Fruit fly (Drosophila melanogaster) whole organism, embryonic: ENCODE results near the gene SmydA-2.

Source experiments
- Abd-B ChIP-seq: fragments of 200-800 bp; sonication (Bioruptor generic); optimal IDR thresholded peaks from 2 replicates; lab custom pipeline; 2018; ENCODE audit warnings: missing biosample characterization, mild to moderate bottlenecking, missing genetic modification characterization, moderate library complexity
- B-H2 ChIP-seq: fragments of 200-800 bp; sonication (Bioruptor generic); optimal IDR thresholded peaks from 2 replicates; lab custom pipeline; 2018; ENCODE audit warnings: missing biosample characterization, mild to moderate bottlenecking, missing genetic modification characterization
- C15 ChIP-seq: fragments of 200-800 bp; sonication (Bioruptor generic); IDR thresholded peaks from 3 replicates; pipeline ENCODE4 v1.3.6; 2022; ENCODE audit warnings: missing biosample characterization, missing genetic modification characterization
- CG11504 ChIP-seq: fragments of 200-800 bp; sonication (Bioruptor generic); optimal IDR thresholded peaks from 3 replicates; lab custom pipeline; 2019; ENCODE audit warnings: missing biosample characterization, mild to moderate bottlenecking, missing genetic modification characterization, moderate library complexity
- CG12236 ChIP-seq: fragments of 200-800 bp; sonication (Bioruptor generic); optimal IDR thresholded peaks from 2 replicates; lab custom pipeline; 2016; ENCODE audit warnings: missing biosample characterization, missing genetic modification characterization
- CG13424 ChIP-seq: fragments of 200-800 bp; sonication (Bioruptor generic); optimal IDR thresholded peaks from 2 replicates; lab custom pipeline; 2019; ENCODE audit warnings: missing biosample characterization, mild to moderate bottlenecking, missing genetic modification characterization, moderate library complexity
- CG13624 ChIP-seq: fragments of 200-800 bp; sonication (Bioruptor generic); optimal IDR thresholded peaks from 2 replicates; lab custom pipeline; 2016; ENCODE audit warnings: missing biosample characterization, missing genetic modification characterization
- CG15479 ChIP-seq: fragments of 200-800 bp; sonication (Bioruptor generic); optimal IDR thresholded peaks from 3 replicates; lab custom pipeline; 2019; ENCODE audit warnings: missing biosample characterization, mild to moderate bottlenecking, missing genetic modification characterization, moderate library complexity
- CG17186 ChIP-seq: fragments of 200-800 bp; sonication (Bioruptor generic); optimal IDR thresholded peaks from 3 replicates; lab custom pipeline; 2017; ENCODE audit warnings: missing biosample characterization, missing genetic modification reagents, missing genetic modification characterization
- CG17385 ChIP-seq: fragments of 200-800 bp; sonication (Bioruptor generic); optimal IDR thresholded peaks from 3 replicates; lab custom pipeline; 2018; ENCODE audit warnings: missing biosample characterization, mild to moderate bottlenecking, missing genetic modification characterization
- CG1792 ChIP-seq: fragments of 200-800 bp; sonication (Bioruptor generic); optimal IDR thresholded peaks from 2 replicates; lab custom pipeline; 2016; ENCODE audit warnings: missing biosample characterization, missing genetic modification characterization
- CG30403 ChIP-seq: fragments of 200-800 bp; sonication (Bioruptor generic); optimal IDR thresholded peaks from 3 replicates; lab custom pipeline; 2016; ENCODE audit warnings: missing biosample characterization, missing genetic modification characterization
- CG32772 ChIP-seq: fragments of 200-800 bp; sonication (Bioruptor generic); IDR thresholded peaks from 2 replicates; pipeline ENCODE4 v1.3.6; 2022; ENCODE audit warnings: missing biosample characterization, missing genetic modification characterization
- CG4328 ChIP-seq: fragments of 200-800 bp; sonication (Bioruptor generic); optimal IDR thresholded peaks from 3 replicates; lab custom pipeline; 2017; ENCODE audit warnings: missing biosample characterization, missing genetic modification reagents, missing genetic modification characterization
- CG4424 ChIP-seq: fragments of 200-800 bp; sonication (Bioruptor generic); optimal IDR thresholded peaks from 3 replicates; lab custom pipeline; 2016; ENCODE audit warnings: missing biosample characterization, missing genetic modification characterization
- CG4617 ChIP-seq: fragments of 200-800 bp; sonication (Bioruptor generic); optimal IDR thresholded peaks from 3 replicates; lab custom pipeline; 2016; ENCODE audit warnings: missing biosample characterization, missing genetic modification characterization, borderline replicate concordance
- CG6854 ChIP-seq: fragments of 200-800 bp; sonication (Bioruptor generic); optimal IDR thresholded peaks from 3 replicates; lab custom pipeline; 2017; ENCODE audit warnings: missing biosample characterization, mild to moderate bottlenecking, missing genetic modification characterization
- CG7745 ChIP-seq: fragments of 200-800 bp; sonication (Bioruptor generic); optimal IDR thresholded peaks from 2 replicates; lab custom pipeline; 2018; ENCODE audit warnings: missing biosample characterization, mild to moderate bottlenecking, missing genetic modification characterization, moderate library complexity
- CG9215 ChIP-seq: fragments of 200-800 bp; sonication (Bioruptor generic); IDR thresholded peaks from 2 replicates; pipeline ENCODE4 v1.3.6; 2022; ENCODE audit warnings: missing biosample characterization, missing genetic modification characterization
- CG9437 ChIP-seq: fragments of 200-800 bp; sonication (Bioruptor generic); optimal IDR thresholded peaks from 2 replicates; lab custom pipeline; 2018; ENCODE audit warnings: missing biosample characterization, mild to moderate bottlenecking, missing genetic modification characterization
- CG9817 ChIP-seq: fragments of 200-800 bp; sonication (Bioruptor generic); optimal IDR thresholded peaks from 2 replicates; lab custom pipeline; 2018; ENCODE audit warnings: missing biosample characterization, mild to moderate bottlenecking, missing genetic modification characterization, moderate library complexity
- Fer1 ChIP-seq: fragments of 200-800 bp; sonication (Bioruptor generic); optimal IDR thresholded peaks from 2 replicates; lab custom pipeline; 2017; ENCODE audit warnings: missing biosample characterization, mild to moderate bottlenecking, missing genetic modification characterization
- Fer3 ChIP-seq: fragments of 200-800 bp; sonication (Bioruptor generic); optimal IDR thresholded peaks from 2 replicates; lab custom pipeline; 2018; ENCODE audit warnings: missing biosample characterization, mild to moderate bottlenecking, missing genetic modification characterization, moderate library complexity
- Hsf ChIP-seq: fragments of 200-800 bp; sonication (Bioruptor generic); optimal IDR thresholded peaks from 3 replicates; lab custom pipeline; 2016; ENCODE audit warnings: missing biosample characterization, missing genetic modification characterization
- Med ChIP-seq: fragments of 200-800 bp; sonication (Bioruptor generic); peaks from one replicate; lab custom pipeline; 2016; ENCODE audit warnings: missing biosample characterization, missing genetic modification characterization, mild to moderate bottlenecking, inconsistent platforms, moderate library complexity
- Nf-YC ChIP-seq: fragments of 200-800 bp; optimal IDR thresholded peaks from 3 replicates; lab custom pipeline; 2019; ENCODE audit warnings: missing biosample characterization, mild to moderate bottlenecking, missing genetic modification characterization, moderate library complexity
- NfI ChIP-seq: fragments of 200-800 bp; sonication (Bioruptor generic); optimal IDR thresholded peaks from 3 replicates; lab custom pipeline; 2018; ENCODE audit warnings: missing biosample characterization, mild to moderate bottlenecking, missing genetic modification characterization, moderate library complexity
- Opbp ChIP-seq: fragments of 200-800 bp; sonication (Bioruptor generic); IDR thresholded peaks from 3 replicates; pipeline ENCODE4 v1.3.6; 2022; ENCODE audit warnings: missing biosample characterization, missing genetic modification characterization; ENCODE audit not compliant: partially characterized antibody
- PHDP ChIP-seq: fragments of 200-800 bp; sonication (Bioruptor generic); optimal IDR thresholded peaks from 3 replicates; lab custom pipeline; 2018; ENCODE audit warnings: missing biosample characterization, mild to moderate bottlenecking, missing genetic modification characterization, moderate library complexity
- TFAM ChIP-seq: fragments of 200-800 bp; sonication (Bioruptor generic); optimal IDR thresholded peaks from 2 replicates; lab custom pipeline; 2017; ENCODE audit warnings: missing biosample characterization, missing genetic modification characterization, inconsistent platforms
- Tbp ChIP-seq: fragments of >200 bp; optimal IDR thresholded peaks from 2 replicates; lab custom pipeline; 2018; ENCODE audit warnings: missing biosample characterization, missing genetic modification characterization
- Xrp1 ChIP-seq: fragments of 200-800 bp; sonication (Bioruptor generic); IDR thresholded peaks from 2 replicates; pipeline ENCODE4 v1.3.6; 2022; ENCODE audit warnings: missing biosample characterization, missing genetic modification characterization
- ac ChIP-seq: fragments of 200-800 bp; sonication (Bioruptor generic); optimal IDR thresholded peaks from 3 replicates; lab custom pipeline; 2017; ENCODE audit warnings: missing biosample characterization, mild to moderate bottlenecking, missing genetic modification characterization
- ato ChIP-seq: fragments of 200-800 bp; sonication (Bioruptor generic); IDR thresholded peaks from 2 replicates; pipeline ENCODE4 v1.3.6; 2022; ENCODE audit warnings: missing biosample characterization, missing genetic modification characterization; ENCODE audit not compliant: partially characterized antibody
- bsh ChIP-seq, 2 experiments: fragments of 200-800 bp; sonication (Bioruptor generic); optimal IDR thresholded peaks; 2 replicates each; lab custom pipeline; 2017 to 2018; ENCODE audit warnings: mild to moderate bottlenecking in 2 of 2, missing biosample characterization in 2 of 2, missing genetic modification characterization in 2 of 2, moderate library complexity in 1 of 2
- ci ChIP-seq: fragments of 200-800 bp; sonication (Bioruptor generic); IDR thresholded peaks from 3 replicates; pipeline ENCODE4 v1.3.6; 2022; ENCODE audit warnings: missing biosample characterization, missing genetic modification characterization
- hth ChIP-seq: fragments of >200 bp; optimal IDR thresholded peaks from 2 replicates; lab custom pipeline; 2017; ENCODE audit warnings: inconsistent platforms
- jumu ChIP-seq: fragments of 200-800 bp; sonication (Bioruptor generic); optimal IDR thresholded peaks from 3 replicates; lab custom pipeline; 2016; ENCODE audit warnings: missing biosample characterization, missing genetic modification characterization
- pfk ChIP-seq: fragments of 200-800 bp; sonication (Bioruptor generic); optimal IDR thresholded peaks from 2 replicates; lab custom pipeline; 2018; ENCODE audit warnings: missing biosample characterization, mild to moderate bottlenecking, missing genetic modification characterization, moderate library complexity
- psq ChIP-seq: fragments of 200-800 bp; sonication (Bioruptor generic); optimal IDR thresholded peaks from 2 replicates; lab custom pipeline; 2017; ENCODE audit warnings: missing biosample characterization, missing genetic modification characterization
- ro ChIP-seq: fragments of 200-800 bp; sonication (Bioruptor generic); IDR thresholded peaks from 2 replicates; pipeline ENCODE4 v1.3.6; 2022; ENCODE audit warnings: missing biosample characterization, missing genetic modification characterization
- schlank ChIP-seq: fragments of 200-800 bp; sonication (Bioruptor generic); optimal IDR thresholded peaks from 2 replicates; lab custom pipeline; 2018; ENCODE audit warnings: missing biosample characterization, mild to moderate bottlenecking, missing genetic modification characterization
- slp2 ChIP-seq: fragments of 200-800 bp; sonication (Bioruptor generic); optimal IDR thresholded peaks from 2 replicates; lab custom pipeline; 2016; ENCODE audit warnings: missing biosample characterization, missing genetic modification characterization
- sqz ChIP-seq: fragments of 200-800 bp; sonication (Bioruptor generic); optimal IDR thresholded peaks from 3 replicates; lab custom pipeline; 2018; ENCODE audit warnings: missing biosample characterization, mild to moderate bottlenecking, missing genetic modification characterization
- tup ChIP-seq: fragments of 200-800 bp; sonication (Bioruptor generic); optimal IDR thresholded peaks from 2 replicates; lab custom pipeline; 2016; ENCODE audit warnings: missing biosample characterization, mild to moderate bottlenecking, missing genetic modification characterization, moderate library complexity
- vnd ChIP-seq: fragments of 200-800 bp; sonication (Bioruptor generic); IDR thresholded peaks from 3 replicates; pipeline ENCODE4 v1.3.6; 2022; ENCODE audit warnings: missing biosample characterization, missing genetic modification characterization; ENCODE audit not compliant: partially characterized antibody
- wor ChIP-seq: fragments of 200-800 bp; sonication (Bioruptor generic); IDR thresholded peaks from 2 replicates; pipeline ENCODE4 v1.3.6; 2022; ENCODE audit warnings: missing biosample characterization, missing genetic modification characterization
- z ChIP-seq: fragments of 200-800 bp; sonication (Bioruptor generic); IDR thresholded peaks from 3 replicates; pipeline ENCODE4 v1.3.6; 2022; ENCODE audit warnings: missing biosample characterization, missing genetic modification characterization

SmydA-2 gene

DNA sequence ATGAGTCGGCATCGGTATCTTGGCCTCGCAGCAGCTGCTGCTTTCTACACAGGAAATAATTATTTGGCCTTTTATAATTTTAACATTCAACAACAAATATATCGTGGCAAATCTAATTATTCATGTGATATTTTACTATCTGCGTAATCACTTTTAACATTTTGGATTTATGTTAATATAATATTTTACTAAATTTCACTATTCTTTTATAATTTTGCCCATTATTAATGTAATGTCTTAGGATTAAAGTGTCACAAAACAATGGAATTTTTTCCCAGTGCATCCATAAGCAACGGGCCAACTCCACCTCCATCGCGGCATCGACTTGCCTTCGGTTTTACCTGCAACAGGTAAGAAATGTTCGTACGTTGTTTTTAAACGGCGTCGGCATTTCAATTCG is 39.4 kb upstream of the SmydA-2 start (continued):
- TF ChIP-seq CG13424 (tag; lab: Kevin White, UChicago) (peak; percentile 89), Fer1 (GFP tag; lab: Kevin White, UChicago) (peak; percentile 51), B-H2 (GFP tag; lab: Kevin White, UChicago) (no peak), CG6854 (GFP tag; lab: Kevin White, UChicago) (peak; percentile 24)
- TF ChIP-seq, all 482 proteins: peak for 288

- TF ChIP-seq CG9215 (GFP tag; lab: Robert Waterston, UW) (no peak), CG17385 (GFP tag; lab: Kevin White, UChicago) (no peak), Abd-B (GFP tag; lab: Kevin White, UChicago) (peak; percentile 2), Fer3 (tag; lab: Kevin White, UChicago) (no peak), Opbp (GFP tag; lab: Robert Waterston, UW) (no peak), CG9437 (GFP tag; lab: Kevin White, UChicago) (peak; percentile 30), CG13624 (no peak), ci (GFP tag; lab: Robert Waterston, UW) (0 out of 3 replicates have a peak, but pooled peaks have one; percentile 8), slp2 (GFP tag; lab: Kevin White, UChicago) (no peak), pfk (GFP tag; lab: Kevin White, UChicago) (no peak), sqz (no peak), jumu (GFP tag; lab: Kevin White, UChicago) (no peak), CG32772 (GFP tag; lab: Robert Waterston, UW) (no peak), vnd (GFP tag; lab: Robert Waterston, UW) (no peak), Nf-YC (tag; lab: Kevin White, UChicago) (no peak), CG11504 (tag; lab: Kevin White, UChicago) (peak; percentile 69), CG7745 (tag; lab: Kevin White, UChicago) (no peak), CG12236 (GFP tag; lab: Kevin White, UChicago) (no peak), CG9817 (tag; lab: Kevin White, UChicago) (no peak), psq (GFP tag; lab: Kevin White, UChicago) (no peak), bsh (GFP tag; optimal IDR thresholded peaks at IDR 0.05; lab: Kevin White, UChicago) (peak; percentile 40 to 80), ac (no peak), Med (GFP tag; lab: Kevin White, UChicago) (peak; percentile 23), CG30403 (GFP tag; lab: Kevin White, UChicago) (peak; percentile 37), Xrp1 (GFP tag; lab: Robert Waterston, UW) (no peak; the same call in 1 of the 2 replicates), CG4617 (GFP tag; lab: Kevin White, UChicago) (no peak), CG15479 (GFP tag; lab: Kevin White, UChicago) (no peak), ato (GFP tag; lab: Robert Waterston, UW) (no peak), CG1792 (no peak), CG4328 (GFP tag; lab: Kevin White, UChicago) (no peak), hth (lab: Kevin White, UChicago) (no peak), Hsf (GFP tag; lab: Kevin White, UChicago) (peak; percentile 22), TFAM (GFP tag; lab: Kevin White, UChicago) (no peak), CG4424 (GFP tag; lab: Kevin White, UChicago) (peak; percentile 31), CG17186 (GFP tag; lab: Kevin White, UChicago) (no peak), PHDP (tag; lab: Kevin White, UChicago) (peak; percentile 23), C15 (GFP tag; lab: Robert Waterston, UW) (no peak), ro (no peak), wor (GFP tag; lab: Robert Waterston, UW) (no peak), z (GFP tag; lab: Robert Waterston, UW) (peak; percentile 7; the same call in 1 of the 3 replicates), NfI (GFP tag; lab: Kevin White, UChicago) (no peak), tup (GFP tag; lab: Kevin White, UChicago) (no peak), Tbp (no peak), schlank (tag; lab: Kevin White, UChicago) (no peak)
These were observed 38.8 kb upstream of the SmydA-2 start for dm6 chr3L:19041665-19042385.
